Worm (Caenorhabditis elegans): ENCODE measurements around the gene smrc-1.
A peak's percentile ranks its signal among the peaks of the same experiment; 100 is the strongest.

Gene smrc-1

ce11 chrIII:6396381-6396780, 5.6 kb downstream of the smrc-1 start (continued):
- TF ChIP-seq unc-62 (GFP tag; optimal IDR thresholded peaks at IDR 0.05 in 1 of 2) (peak in 1 of 2 experiments; percentile 72), unc-62 (tag; optimal IDR thresholded peaks at IDR 0.05) (no peak), arid-1 (GFP tag; conservative IDR thresholded peaks at IDR 0.05) (no peak), lin-13 (GFP tag; optimal IDR thresholded peaks at IDR 0.05) (no peak), nhr-102 (tag; optimal IDR thresholded peaks at IDR 0.05) (peak; percentile 80), sdz-12 (GFP tag; optimal IDR thresholded peaks at IDR 0.05) (no peak)

ce11 chrIII:6398124-6398523, 7.4 kb downstream of the smrc-1 start:
- TF ChIP-seq aha-1 (tag) (peak; percentile 65), nhr-11 (tag; optimal IDR thresholded peaks at IDR 0.05) (peak; percentile 63), egl-27 (tag; optimal IDR thresholded peaks at IDR 0.05) (no peak), fos-1 (tag; optimal IDR thresholded peaks at IDR 0.05) (no peak), ceh-44 (GFP tag; IDR thresholded peaks at IDR 0.05) (no peak), nhr-10 (tag; optimal IDR thresholded peaks at IDR 0.05) (no peak), daf-16 (GFP tag; optimal IDR thresholded peaks at IDR 0.05) (peak in 1 of 2 experiments; percentile 72), daf-16 (tag; optimal IDR thresholded peaks at IDR 0.05) (no peak), F10B5.3 (tag; optimal IDR thresholded peaks at IDR 0.05) (no peak), F49E8.2 (tag; optimal IDR thresholded peaks at IDR 0.05; ENCODE audit: borderline replicate concordance) (no peak), dmd-9 (GFP tag; IDR thresholded peaks at IDR 0.05) (no peak)

- TF ChIP-seq fkh-10 (GFP tag; optimal IDR thresholded peaks at IDR 0.05) = peak; percentile 73
- TF ChIP-seq madf-9 (GFP tag; conservative IDR thresholded peaks at IDR 0.05) = no peak
- TF ChIP-seq egl-27 (tag; optimal IDR thresholded peaks at IDR 0.05) = no peak
- no peak for TF ChIP-seq tra-1 (GFP tag; IDR thresholded peaks at IDR 0.05)
- TF ChIP-seq gei-8 (GFP tag; optimal IDR thresholded peaks at IDR 0.05) = no peak
Measured at ce11 chrIII:6399424-6399823, 8.7 kb downstream of the smrc-1 start.

- TF ChIP-seq hlh-11 (tag; optimal IDR thresholded peaks at IDR 0.05) (peak; percentile 35), zfp-2 (tag; optimal IDR thresholded peaks at IDR 0.05) (no peak), unc-62 (GFP tag; optimal IDR thresholded peaks at IDR 0.05 in 1 of 2) (peak in 1 of 2 experiments; percentile 74), unc-62 (tag; optimal IDR thresholded peaks at IDR 0.05) (no peak), ceh-28 (tag; optimal IDR thresholded peaks at IDR 0.05) (no peak), daf-16 (GFP tag; optimal IDR thresholded peaks at IDR 0.05) (peak in 1 of 2 experiments; percentile 64), daf-16 (tag; optimal IDR thresholded peaks at IDR 0.05) (no peak)
Measured at ce11 chrIII:6402346-6402745, 11.6 kb downstream of the smrc-1 start.

ce11 chrIII:6402810-6403209, 12.1 kb downstream of the smrc-1 start:
- TF ChIP-seq mep-1 (tag; optimal IDR thresholded peaks at IDR 0.05) (no peak), dmd-8 (GFP tag; IDR thresholded peaks at IDR 0.05) (no peak), nhr-25 (tag; optimal IDR thresholded peaks at IDR 0.05; ENCODE audit: borderline replicate concordance, insufficient read depth) (no peak), madf-5 (GFP tag; IDR thresholded peaks at IDR 0.05) (no peak), nhr-111 (GFP tag; optimal IDR thresholded peaks at IDR 0.05) (no peak), zip-11 (GFP tag; IDR thresholded peaks at IDR 0.05) (no peak), Y105C5A.15 (GFP tag; IDR thresholded peaks at IDR 0.05) (no peak), vab-7 (GFP tag; IDR thresholded peaks at IDR 0.05) (no peak), T26A8.4 (GFP tag; IDR thresholded peaks at IDR 0.05) (no peak), hmg-1.1 (GFP tag; IDR thresholded peaks at IDR 0.05) (no peak), ama-1 (optimal IDR thresholded peaks at IDR 0.05) (no peak), ceh-20 (GFP tag; IDR thresholded peaks at IDR 0.05) (no peak), jun-1 (tag; optimal IDR thresholded peaks at IDR 0.05) (no peak), lin-13 (GFP tag; optimal IDR thresholded peaks at IDR 0.05) (no peak), nhr-11 (tag; optimal IDR thresholded peaks at IDR 0.05) (no peak), lir-3 (tag; optimal IDR thresholded peaks at IDR 0.05) (no peak), hif-1 (tag; optimal IDR thresholded peaks at IDR 0.05) (no peak), F49E8.2 (tag; optimal IDR thresholded peaks at IDR 0.05; ENCODE audit: borderline replicate concordance) (no peak), F37D6.2 (tag; optimal IDR thresholded peaks at IDR 0.05) (no peak), spr-1 (tag; optimal IDR thresholded peaks at IDR 0.05) (no peak), hlh-30 (tag; optimal IDR thresholded peaks at IDR 0.05; ENCODE audit: insufficient read depth) (no peak), dmd-6 (GFP tag; IDR thresholded peaks at IDR 0.05) (peak; percentile 67), aha-1 (tag) (peak; percentile 56), unc-62 (GFP tag; optimal IDR thresholded peaks at IDR 0.05 in 1 of 2) (peak in 1 of 2 experiments; percentile 83), unc-62 (tag; optimal IDR thresholded peaks at IDR 0.05) (no peak), nhr-28 (tag; optimal IDR thresholded peaks at IDR 0.05) (no peak), dpl-1 (GFP tag; optimal IDR thresholded peaks at IDR 0.05) (no peak)
